Fruit fly (Drosophila melanogaster): ENCODE measurements around the gene CG10376.

DNA sequence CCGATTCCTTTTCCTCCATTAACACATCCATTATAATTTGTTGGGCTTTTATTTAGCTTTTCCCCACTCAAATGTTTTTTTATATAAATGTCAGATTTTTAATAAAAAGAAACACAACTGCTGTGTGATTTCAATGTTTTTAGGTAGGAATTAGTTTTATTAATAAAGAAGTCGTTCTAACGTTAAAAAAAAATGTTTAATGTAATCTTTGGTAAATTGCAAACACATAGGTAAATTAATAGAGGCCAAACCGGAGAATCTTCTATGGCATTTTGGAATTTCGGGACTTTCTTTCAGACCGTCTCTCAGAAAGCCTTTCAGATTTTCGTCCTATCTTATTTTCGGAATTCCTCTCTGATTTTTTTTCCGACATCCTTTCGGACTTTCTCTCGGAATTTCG, 29.7 kb downstream of the CG10376 start, which contains the start of gene CG43339:
- TF ChIP-seq CG6163 (GFP tag; IDR thresholded peaks at IDR 0.05): no peak
- TF ChIP-seq Sox102F (GFP tag; optimal IDR thresholded peaks at IDR 0.05): no peak
- no peak for TF ChIP-seq CG15336 (GFP tag; IDR thresholded peaks at IDR 0.05)
- TF ChIP-seq CG11294 (GFP tag; IDR thresholded peaks at IDR 0.05): no peak
- no peak for TF ChIP-seq Met (GFP tag; optimal IDR thresholded peaks at IDR 0.05)
- TF ChIP-seq Ets96B (tag; optimal IDR thresholded peaks at IDR 0.05): no peak
